Fruit fly (Drosophila melanogaster) whole organism, embryonic: ENCODE results near the gene blp.
A peak's percentile ranks its signal among the peaks of the same experiment; 100 is the strongest.

Experiments
- B-H1 ChIP-seq: fragments of 200-800 bp; sonication (Bioruptor generic); IDR thresholded peaks from 3 replicates; pipeline ENCODE4 v1.3.6; 2022; ENCODE audit warnings: missing biosample characterization, missing genetic modification characterization
- C15 ChIP-seq: fragments of 200-800 bp; sonication (Bioruptor generic); IDR thresholded peaks from 3 replicates; pipeline ENCODE4 v1.3.6; 2022; ENCODE audit warnings: missing biosample characterization, missing genetic modification characterization
- CG10321 ChIP-seq: fragments of 200-800 bp; sonication (Bioruptor generic); IDR thresholded peaks from 2 replicates; pipeline ENCODE4 v1.3.6; 2022; ENCODE audit warnings: missing biosample characterization, missing genetic modification characterization
- CG11723 ChIP-seq: fragments of 200-800 bp; sonication (Bioruptor generic); optimal IDR thresholded peaks from 2 replicates; lab custom pipeline; 2017; ENCODE audit warnings: missing biosample characterization, mild to moderate bottlenecking, missing genetic modification characterization
- CG12236 ChIP-seq: fragments of 200-800 bp; sonication (Bioruptor generic); optimal IDR thresholded peaks from 2 replicates; lab custom pipeline; 2016; ENCODE audit warnings: missing biosample characterization, missing genetic modification characterization
- CG12942 ChIP-seq: fragments of 200-800 bp; sonication (Bioruptor generic); optimal IDR thresholded peaks from 3 replicates; lab custom pipeline; 2016; ENCODE audit warnings: missing biosample characterization, missing genetic modification characterization
- CG13287 ChIP-seq: fragments of 200-800 bp; sonication (Bioruptor generic); IDR thresholded peaks from 2 replicates; pipeline ENCODE4 v1.3.6; 2022; ENCODE audit warnings: missing biosample characterization, missing genetic modification characterization; ENCODE audit not compliant: partially characterized antibody
- CG14441 ChIP-seq: fragments of 200-800 bp; sonication (Bioruptor generic); IDR thresholded peaks from 2 replicates; pipeline ENCODE4 v1.3.6; 2022; ENCODE audit warnings: missing biosample characterization, missing genetic modification characterization
- CG14860 ChIP-seq: fragments of 200-800 bp; sonication (Bioruptor generic); IDR thresholded peaks from 3 replicates; pipeline ENCODE4 v1.3.6; 2022; ENCODE audit warnings: missing biosample characterization, missing genetic modification characterization; ENCODE audit not compliant: partially characterized antibody
- CG18764 ChIP-seq: fragments of 200-800 bp; sonication (Bioruptor generic); optimal IDR thresholded peaks from 3 replicates; lab custom pipeline; 2016; ENCODE audit warnings: missing biosample characterization, missing genetic modification characterization
- CG2712 ChIP-seq: fragments of 200-800 bp; optimal IDR thresholded peaks from 3 replicates; lab custom pipeline; 2019; ENCODE audit warnings: missing biosample characterization, mild to moderate bottlenecking, missing genetic modification characterization, moderate library complexity
- CG30403 ChIP-seq: fragments of 200-800 bp; sonication (Bioruptor generic); optimal IDR thresholded peaks from 3 replicates; lab custom pipeline; 2016; ENCODE audit warnings: missing biosample characterization, missing genetic modification characterization
- CG3281 ChIP-seq: fragments of 200-800 bp; sonication (Bioruptor generic); optimal IDR thresholded peaks from 3 replicates; lab custom pipeline; 2017; ENCODE audit warnings: missing biosample characterization, mild to moderate bottlenecking, missing genetic modification characterization
- CG3838 ChIP-seq: fragments of 200-800 bp; sonication (Bioruptor generic); optimal IDR thresholded peaks from 3 replicates; lab custom pipeline; 2016; ENCODE audit warnings: missing biosample characterization, missing genetic modification characterization
- CG4404 ChIP-seq: fragments of 200-800 bp; sonication (Bioruptor generic); IDR thresholded peaks from 2 replicates; pipeline ENCODE4 v1.3.6; 2022; ENCODE audit warnings: missing biosample characterization, missing genetic modification characterization
- CG6689 ChIP-seq: fragments of 200-800 bp; sonication (Bioruptor generic); IDR thresholded peaks from 2 replicates; pipeline ENCODE4 v1.3.6; 2022; ENCODE audit warnings: missing biosample characterization, missing genetic modification characterization
- CG9215 ChIP-seq: fragments of 200-800 bp; sonication (Bioruptor generic); IDR thresholded peaks from 2 replicates; pipeline ENCODE4 v1.3.6; 2022; ENCODE audit warnings: missing biosample characterization, missing genetic modification characterization
- CG9609 ChIP-seq: fragments of 200-800 bp; sonication (Bioruptor generic); optimal IDR thresholded peaks from 3 replicates; lab custom pipeline; 2016; ENCODE audit warnings: missing biosample characterization, missing genetic modification characterization
- CG9727 ChIP-seq: fragments of 200-800 bp; sonication (Bioruptor generic); optimal IDR thresholded peaks from 3 replicates; lab custom pipeline; 2017; ENCODE audit warnings: missing biosample characterization, mild to moderate bottlenecking, missing genetic modification characterization
- CG9797 ChIP-seq: fragments of 200-800 bp; sonication (Bioruptor generic); optimal IDR thresholded peaks from 3 replicates; lab custom pipeline; 2018; ENCODE audit warnings: missing biosample characterization, mild to moderate bottlenecking, missing genetic modification characterization
- CG9817 ChIP-seq: fragments of 200-800 bp; sonication (Bioruptor generic); optimal IDR thresholded peaks from 2 replicates; lab custom pipeline; 2018; ENCODE audit warnings: missing biosample characterization, mild to moderate bottlenecking, missing genetic modification characterization, moderate library complexity
- CG9932 ChIP-seq: fragments of 200-800 bp; sonication (Bioruptor generic); IDR thresholded peaks from 2 replicates; pipeline ENCODE4 v1.3.6; 2022; ENCODE audit warnings: missing biosample characterization, missing genetic modification characterization
- Dref ChIP-seq: fragments of 200-800 bp; sonication (Bioruptor generic); IDR thresholded peaks from 2 replicates; pipeline ENCODE4 v1.3.6; 2022; ENCODE audit warnings: missing biosample characterization, missing genetic modification characterization
- Fer2 ChIP-seq: fragments of 200-800 bp; sonication (Bioruptor generic); optimal IDR thresholded peaks from 2 replicates; lab custom pipeline; 2018; ENCODE audit warnings: missing biosample characterization, mild to moderate bottlenecking, missing genetic modification characterization, moderate library complexity
- Mad ChIP-seq: fragments of 200-800 bp; sonication (Bioruptor generic); optimal IDR thresholded peaks from 2 replicates; lab custom pipeline; 2016; ENCODE audit warnings: missing biosample characterization, missing genetic modification characterization
- NC2β ChIP-seq: fragments of 200-800 bp; sonication (Bioruptor generic); optimal IDR thresholded peaks from 2 replicates; lab custom pipeline; 2016; ENCODE audit warnings: missing biosample characterization, missing genetic modification characterization
- Neu2 ChIP-seq: fragments of 200-800 bp; sonication (Bioruptor generic); optimal IDR thresholded peaks from 3 replicates; lab custom pipeline; 2016; ENCODE audit warnings: missing biosample characterization, missing genetic modification characterization, borderline replicate concordance
- Optix ChIP-seq: fragments of 200-800 bp; sonication (Bioruptor generic); IDR thresholded peaks from 3 replicates; pipeline ENCODE4 v1.3.6; 2022; ENCODE audit warnings: missing biosample characterization, missing genetic modification characterization
- PHDP ChIP-seq: fragments of 200-800 bp; sonication (Bioruptor generic); optimal IDR thresholded peaks from 3 replicates; lab custom pipeline; 2018; ENCODE audit warnings: missing biosample characterization, mild to moderate bottlenecking, missing genetic modification characterization, moderate library complexity
- Ssrp ChIP-seq: fragments of 200-800 bp; sonication (Bioruptor generic); optimal IDR thresholded peaks from 2 replicates; lab custom pipeline; 2018; ENCODE audit warnings: missing biosample characterization, mild to moderate bottlenecking, missing genetic modification characterization, moderate library complexity
- Xrp1 ChIP-seq: fragments of 200-800 bp; sonication (Bioruptor generic); IDR thresholded peaks from 2 replicates; pipeline ENCODE4 v1.3.6; 2022; ENCODE audit warnings: missing biosample characterization, missing genetic modification characterization
- bbx ChIP-seq: fragments of 200-800 bp; sonication (Bioruptor generic); IDR thresholded peaks from 2 replicates; pipeline ENCODE4 v1.3.6; 2022; ENCODE audit warnings: missing biosample characterization, missing genetic modification characterization; ENCODE audit not compliant: partially characterized antibody
- bigmax ChIP-seq: fragments of 200-800 bp; sonication (Bioruptor generic); optimal IDR thresholded peaks from 2 replicates; lab custom pipeline; 2018; ENCODE audit warnings: missing biosample characterization, mild to moderate bottlenecking, missing genetic modification characterization
- br ChIP-seq: fragments of >200 bp; optimal IDR thresholded peaks from 2 replicates; lab custom pipeline; 2017
- btn ChIP-seq: fragments of 200-800 bp; sonication (Bioruptor generic); optimal IDR thresholded peaks from 2 replicates; lab custom pipeline; 2016; ENCODE audit warnings: missing biosample characterization, missing genetic modification characterization
- corto ChIP-seq: fragments of 200-800 bp; sonication (Bioruptor generic); optimal IDR thresholded peaks from 2 replicates; lab custom pipeline; 2016; ENCODE audit warnings: missing biosample characterization, mild to moderate bottlenecking, missing genetic modification characterization, moderate library complexity
- crol ChIP-seq: fragments of 200-800 bp; sonication (Bioruptor generic); IDR thresholded peaks from 2 replicates; pipeline ENCODE4 v1.3.6; 2022; ENCODE audit warnings: missing biosample characterization, missing genetic modification characterization
- dm ChIP-seq: fragments of 200-800 bp; sonication (Bioruptor generic); optimal IDR thresholded peaks from 3 replicates; lab custom pipeline; 2016; ENCODE audit warnings: missing biosample characterization, missing genetic modification characterization
- gce ChIP-seq: fragments of 200-800 bp; sonication (Bioruptor generic); IDR thresholded peaks from 3 replicates; pipeline ENCODE4 v1.3.6; 2022; ENCODE audit warnings: missing biosample characterization, missing genetic modification characterization
- knrl ChIP-seq: fragments of 200-800 bp; sonication (Bioruptor generic); IDR thresholded peaks from 3 replicates; pipeline ENCODE4 v1.3.6; 2022; ENCODE audit warnings: missing biosample characterization, missing genetic modification characterization; ENCODE audit not compliant: partially characterized antibody
- lab ChIP-seq: fragments of 200-800 bp; sonication (Bioruptor generic); optimal IDR thresholded peaks from 3 replicates; lab custom pipeline; 2017; ENCODE audit warnings: missing biosample characterization, missing genetic modification characterization, mild to moderate bottlenecking, moderate library complexity, missing genetic modification reagents
- nerfin-2 ChIP-seq: fragments of 200-800 bp; sonication (Bioruptor generic); IDR thresholded peaks from 2 replicates; pipeline ENCODE4 v1.3.6; 2022; ENCODE audit warnings: missing biosample characterization, missing genetic modification characterization; ENCODE audit not compliant: partially characterized antibody
- nom ChIP-seq: fragments of 200-800 bp; sonication (Bioruptor generic); optimal IDR thresholded peaks from 2 replicates; lab custom pipeline; 2017; ENCODE audit warnings: missing biosample characterization, missing genetic modification characterization, mild to moderate bottlenecking, moderate library complexity, missing genetic modification reagents
- otp ChIP-seq: fragments of 200-800 bp; sonication (Bioruptor generic); IDR thresholded peaks from 3 replicates; pipeline ENCODE4, ENCODE4 v1.3.6; 2022; ENCODE audit warnings: missing biosample characterization, missing genetic modification characterization
- ranshi ChIP-seq: fragments of 200-800 bp; sonication (Bioruptor generic); IDR thresholded peaks from 2 replicates; pipeline ENCODE4 v1.3.6; 2022; ENCODE audit warnings: missing biosample characterization, missing genetic modification characterization
- sens-2 ChIP-seq: fragments of 200-800 bp; sonication (Bioruptor generic); IDR thresholded peaks from 2 replicates; pipeline ENCODE4 v1.3.6; 2022; ENCODE audit warnings: missing biosample characterization, missing genetic modification characterization
- shn ChIP-seq: fragments of 200-800 bp; sonication (Bioruptor generic); optimal IDR thresholded peaks from 3 replicates; lab custom pipeline; 2016; ENCODE audit warnings: missing biosample characterization, missing genetic modification characterization
- sna ChIP-seq: fragments of 200-800 bp; sonication (Bioruptor generic); IDR thresholded peaks from 2 replicates; pipeline ENCODE4 v1.3.6; 2022; ENCODE audit warnings: missing biosample characterization, missing genetic modification characterization; ENCODE audit not compliant: partially characterized antibody
- stc ChIP-seq: fragments of 200-800 bp; sonication (Bioruptor generic); IDR thresholded peaks from 2 replicates; pipeline ENCODE4 v1.3.6; 2022; ENCODE audit warnings: missing biosample characterization, missing genetic modification characterization
- toy ChIP-seq: fragments of 200-800 bp; sonication (Bioruptor generic); IDR thresholded peaks from 2 replicates; pipeline ENCODE4 v1.3.6; 2022; ENCODE audit warnings: missing biosample characterization, missing genetic modification characterization
- twi ChIP-seq: fragments of 200-800 bp; optimal IDR thresholded peaks from 2 replicates; lab custom pipeline; 2019; ENCODE audit warnings: missing biosample characterization, mild to moderate bottlenecking, missing genetic modification characterization, moderate library complexity

blp gene

dm6 chr3R:15983541-15984229 lies 50.0 kb downstream of the blp start (continued):
- TF ChIP-seq nerfin-2 (GFP tag; lab: Robert Waterston, UW) (no peak), knrl (GFP tag; lab: Robert Waterston, UW) (no peak), B-H1 (no peak), corto (GFP tag; lab: Kevin White, UChicago) (no peak), toy (GFP tag; lab: Robert Waterston, UW) (no peak), gce (0 out of 3 replicates have a peak, but pooled peaks have one; percentile 39), CG12942 (GFP tag; lab: Kevin White, UChicago) (no peak), CG9797 (GFP tag; lab: Kevin White, UChicago) (no peak), Dref (GFP tag; lab: Robert Waterston, UW) (no peak), Fer2 (no peak), btn (no peak), CG4404 (GFP tag; lab: Robert Waterston, UW) (no peak), lab (peak; percentile 43), shn (GFP tag; lab: Kevin White, UChicago) (no peak), sna (GFP tag; lab: Robert Waterston, UW) (no peak), CG9932 (no peak), stc (GFP tag; lab: Robert Waterston, UW) (no peak; the same call in 1 of the 2 replicates), PHDP (tag; lab: Kevin White, UChicago) (peak; percentile 73), CG9817 (no peak), Mad (no peak), CG3281 (GFP tag; lab: Kevin White, UChicago) (no peak), CG9215 (no peak), ranshi (GFP tag; lab: Robert Waterston, UW) (no peak), sens-2 (GFP tag; lab: Robert Waterston, UW) (no peak), crol (GFP tag; lab: Robert Waterston, UW) (no peak), CG9727 (GFP tag; lab: Kevin White, UChicago) (peak; percentile 22), bbx (no peak), CG14441 (GFP tag; lab: Robert Waterston, UW) (no peak), CG3838 (GFP tag; lab: Kevin White, UChicago) (no peak), otp (peak; percentile 7; the same call in 1 of the 3 replicates), CG18764 (GFP tag; lab: Kevin White, UChicago) (no peak), CG12236 (GFP tag; lab: Kevin White, UChicago) (peak; percentile 40), C15 (GFP tag; lab: Robert Waterston, UW) (no peak), Ssrp (tag; lab: Kevin White, UChicago) (no peak), CG30403 (no peak), CG9609 (no peak), CG2712 (peak; percentile 55), twi (tag; lab: Kevin White, UChicago) (peak; percentile 29), CG11723 (no peak), bigmax (GFP tag; lab: Kevin White, UChicago) (no peak), nom (GFP tag; lab: Kevin White, UChicago) (no peak), dm (GFP tag; lab: Kevin White, UChicago) (no peak), CG14860 (GFP tag; lab: Robert Waterston, UW) (no peak), CG6689 (GFP tag; lab: Robert Waterston, UW) (no peak), br (lab: Kevin White, UChicago) (no peak), Xrp1 (peak; percentile 65), Neu2 (GFP tag; lab: Kevin White, UChicago) (no peak), NC2β (GFP tag; lab: Kevin White, UChicago) (no peak), CG10321 (GFP tag; lab: Robert Waterston, UW) (no peak), Optix (no peak), CG13287 (GFP tag; lab: Robert Waterston, UW) (no peak)
